Fruit fly (Drosophila melanogaster): Measurements from ENCODE around the gene nAChRalpha3.

nAChRalpha3 gene

dm6 chrX:8240431-8240830, 126.5 kb downstream of the nAChRalpha3 start, which contains the start of gene CG2147:
Gene CG2147 (plus strand): TSS chrX:8240684.
- no peak for TF ChIP-seq CrebA (GFP tag; optimal IDR thresholded peaks at IDR 0.05; ENCODE audit: borderline replicate concordance)
- no peak for TF ChIP-seq woc (GFP tag; optimal IDR thresholded peaks at IDR 0.05)
- TF ChIP-seq Mio (GFP tag; optimal IDR thresholded peaks at IDR 0.05), result no peak
- no peak for TF ChIP-seq psq (GFP tag; optimal IDR thresholded peaks at IDR 0.05)
- TF ChIP-seq sage (GFP tag; optimal IDR thresholded peaks at IDR 0.05), result peak; percentile 37
- no peak for TF ChIP-seq Hr78 (GFP tag; optimal IDR thresholded peaks at IDR 0.05)
- TF ChIP-seq Abd-B (GFP tag; optimal IDR thresholded peaks at IDR 0.05), result no peak
- TF ChIP-seq tai (GFP tag; optimal IDR thresholded peaks at IDR 0.05), result no peak

- no peak for TF ChIP-seq dmrt93B (GFP tag; optimal IDR thresholded peaks at IDR 0.05)
- no peak for TF ChIP-seq OdsH (GFP tag; optimal IDR thresholded peaks at IDR 0.05)
- TF ChIP-seq rgr (GFP tag; optimal IDR thresholded peaks at IDR 0.05), result no peak
- no peak for TF ChIP-seq br (GFP tag; optimal IDR thresholded peaks at IDR 0.05)
- no peak for TF ChIP-seq Vsx2 (GFP tag; optimal IDR thresholded peaks at IDR 0.05; ENCODE audit: partially characterized antibody)
- no peak for TF ChIP-seq tai (GFP tag; optimal IDR thresholded peaks at IDR 0.05)
- TF ChIP-seq Dfd (GFP tag; optimal IDR thresholded peaks at IDR 0.05), result no peak
- TF ChIP-seq Hr78 (GFP tag; optimal IDR thresholded peaks at IDR 0.05), result no peak
- no peak for TF ChIP-seq h (GFP tag; optimal IDR thresholded peaks at IDR 0.05)
- TF ChIP-seq Myc (optimal IDR thresholded peaks at IDR 0.05), result no peak
- TF ChIP-seq HLH106 (tag; optimal IDR thresholded peaks at IDR 0.05), result no peak
- no peak for TF ChIP-seq Sp1 (GFP tag; optimal IDR thresholded peaks at IDR 0.05)
- no peak for TF ChIP-seq usp (GFP tag; optimal IDR thresholded peaks at IDR 0.05)
- no peak for TF ChIP-seq sv (GFP tag; optimal IDR thresholded peaks at IDR 0.05)
- TF ChIP-seq Hr83 (GFP tag; optimal IDR thresholded peaks at IDR 0.05; ENCODE audit: poor library complexity, severe bottlenecking), result no peak
- no peak for TF ChIP-seq pan (optimal IDR thresholded peaks at IDR 0.05)
- no peak for TF ChIP-seq foxo (GFP tag; optimal IDR thresholded peaks at IDR 0.05)
- TF ChIP-seq woc (GFP tag; optimal IDR thresholded peaks at IDR 0.05), result no peak
- no peak for TF ChIP-seq sage (GFP tag; optimal IDR thresholded peaks at IDR 0.05)
Measured at dm6 chrX:8233915-8234565, 132.9 kb downstream of the nAChRalpha3 start.

- TF ChIP-seq Rel (GFP tag; optimal IDR thresholded peaks at IDR 0.05) (no peak), Rel (tag; optimal IDR thresholded peaks at IDR 0.05) (peak; percentile 24), Abd-B (GFP tag; optimal IDR thresholded peaks at IDR 0.05) (no peak), Hnf4 (GFP tag; optimal IDR thresholded peaks at IDR 0.05) (peak; percentile 71), psq (GFP tag; optimal IDR thresholded peaks at IDR 0.05) (peak; percentile 18), CG32264 (GFP tag; optimal IDR thresholded peaks at IDR 0.05) (peak; percentile 15), Myc (optimal IDR thresholded peaks at IDR 0.05) (no peak), fru (GFP tag; optimal IDR thresholded peaks at IDR 0.05) (peak; percentile 75), brk (GFP tag; optimal IDR thresholded peaks at IDR 0.05) (no peak), Sp1 (GFP tag; optimal IDR thresholded peaks at IDR 0.05) (peak; percentile 42), Dfd (GFP tag; optimal IDR thresholded peaks at IDR 0.05) (no peak), tai (GFP tag; optimal IDR thresholded peaks at IDR 0.05) (no peak), jim (GFP tag; optimal IDR thresholded peaks at IDR 0.05) (no peak), HLH106 (tag; optimal IDR thresholded peaks at IDR 0.05) (peak; percentile 31), OdsH (GFP tag; optimal IDR thresholded peaks at IDR 0.05) (peak; percentile 44), GATAd (GFP tag; optimal IDR thresholded peaks at IDR 0.05) (no peak), foxo (GFP tag; optimal IDR thresholded peaks at IDR 0.05) (peak in 1 of 2 experiments; percentile 76), Vsx2 (GFP tag; optimal IDR thresholded peaks at IDR 0.05; ENCODE audit: partially characterized antibody) (no peak), CrebA (GFP tag; optimal IDR thresholded peaks at IDR 0.05; ENCODE audit: borderline replicate concordance) (no peak), N (GFP tag; optimal IDR thresholded peaks at IDR 0.05) (no peak), Hr78 (GFP tag; optimal IDR thresholded peaks at IDR 0.05) (no peak), sv (GFP tag; optimal IDR thresholded peaks at IDR 0.05) (peak; percentile 20), br (GFP tag; optimal IDR thresholded peaks at IDR 0.05) (peak; percentile 57), dl (GFP tag; optimal IDR thresholded peaks at IDR 0.05; ENCODE audit: insufficient read depth in 1 of 2, partially characterized antibody in 2 of 2) (no peak), dmrt93B (GFP tag; optimal IDR thresholded peaks at IDR 0.05) (no peak), lola (GFP tag; optimal IDR thresholded peaks at IDR 0.05) (no peak), Jra (GFP tag; optimal IDR thresholded peaks at IDR 0.05) (no peak), woc (GFP tag; optimal IDR thresholded peaks at IDR 0.05) (peak; percentile 39), sage (GFP tag; optimal IDR thresholded peaks at IDR 0.05) (no peak), Dif (GFP tag; optimal IDR thresholded peaks at IDR 0.05; ENCODE audit: partially characterized antibody) (no peak), rgr (GFP tag; optimal IDR thresholded peaks at IDR 0.05) (peak; percentile 70), pan (optimal IDR thresholded peaks at IDR 0.05) (no peak), usp (GFP tag; optimal IDR thresholded peaks at IDR 0.05) (no peak), Hr83 (GFP tag; optimal IDR thresholded peaks at IDR 0.05; ENCODE audit: poor library complexity, severe bottlenecking) (peak; percentile 20), Mio (GFP tag; optimal IDR thresholded peaks at IDR 0.05) (no peak), ey (GFP tag; optimal IDR thresholded peaks at IDR 0.05) (peak; percentile 63), h (GFP tag; optimal IDR thresholded peaks at IDR 0.05) (peak; percentile 72), dsf (GFP tag; optimal IDR thresholded peaks at IDR 0.05; ENCODE audit: borderline replicate concordance) (no peak), CG9705 (GFP tag; optimal IDR thresholded peaks at IDR 0.05) (no peak)
Measured at dm6 chrX:8233167-8233566, 133.8 kb downstream of the nAChRalpha3 start.

All from whole organism, wandering third instar larva.